Fruit fly (Drosophila melanogaster) whole organism, embryonic: ENCODE results near the gene MRG15.

Experiments
- Bgb ChIP-seq: fragments of 200-800 bp; sonication (Bioruptor generic); IDR thresholded peaks from 2 replicates; pipeline ENCODE4 v1.3.6; 2022; ENCODE audit warnings: missing biosample characterization, missing genetic modification characterization; ENCODE audit not compliant: partially characterized antibody
- CG10654 ChIP-seq: fragments of 200-800 bp; sonication (Bioruptor generic); optimal IDR thresholded peaks from 2 replicates; lab custom pipeline; 2016; ENCODE audit warnings: missing biosample characterization, missing genetic modification characterization
- CG10959 ChIP-seq: fragments of 200-800 bp; sonication (Bioruptor generic); IDR thresholded peaks from 2 replicates; pipeline ENCODE4 v1.3.6; 2022; ENCODE audit warnings: missing biosample characterization, missing genetic modification characterization
- CG11456 ChIP-seq: fragments of 200-800 bp; sonication (Bioruptor generic); IDR thresholded peaks from 3 replicates; pipeline ENCODE4 v1.3.6; 2022; ENCODE audit warnings: missing biosample characterization, missing genetic modification characterization
- CG12236 ChIP-seq: fragments of 200-800 bp; sonication (Bioruptor generic); optimal IDR thresholded peaks from 2 replicates; lab custom pipeline; 2016; ENCODE audit warnings: missing biosample characterization, missing genetic modification characterization
- CG14860 ChIP-seq: fragments of 200-800 bp; sonication (Bioruptor generic); IDR thresholded peaks from 3 replicates; pipeline ENCODE4 v1.3.6; 2022; ENCODE audit warnings: missing biosample characterization, missing genetic modification characterization; ENCODE audit not compliant: partially characterized antibody
- CG16863 ChIP-seq: fragments of 200-800 bp; sonication (Bioruptor generic); optimal IDR thresholded peaks from 3 replicates; lab custom pipeline; 2016; ENCODE audit warnings: missing biosample characterization, missing genetic modification characterization
- CG17359 ChIP-seq: fragments of 200-800 bp; sonication (Bioruptor generic); optimal IDR thresholded peaks from 3 replicates; lab custom pipeline; 2018; ENCODE audit warnings: missing biosample characterization, mild to moderate bottlenecking, missing genetic modification characterization, moderate library complexity
- CG3163 ChIP-seq: fragments of 200-800 bp; sonication (Bioruptor generic); optimal IDR thresholded peaks from 3 replicates; lab custom pipeline; 2016; ENCODE audit warnings: missing biosample characterization, missing genetic modification characterization
- CG3407 ChIP-seq: fragments of 200-800 bp; sonication (Bioruptor generic); optimal IDR thresholded peaks from 2 replicates; lab custom pipeline; 2018; ENCODE audit warnings: missing biosample characterization, mild to moderate bottlenecking, missing genetic modification characterization
- CG3847 ChIP-seq: fragments of 200-800 bp; sonication (Bioruptor generic); IDR thresholded peaks from 2 replicates; pipeline ENCODE4 v1.3.6; 2022; ENCODE audit warnings: missing biosample characterization, missing genetic modification characterization
- CG3995 ChIP-seq: fragments of 200-800 bp; sonication (Bioruptor generic); optimal IDR thresholded peaks from 3 replicates; lab custom pipeline; 2016; ENCODE audit warnings: missing biosample characterization, missing genetic modification characterization
- CG4360 ChIP-seq: fragments of 200-800 bp; sonication (Bioruptor generic); IDR thresholded peaks from 2 replicates; pipeline ENCODE4 v1.3.6; 2022; ENCODE audit warnings: missing biosample characterization, missing genetic modification characterization
- CG4617 ChIP-seq: fragments of 200-800 bp; sonication (Bioruptor generic); optimal IDR thresholded peaks from 3 replicates; lab custom pipeline; 2016; ENCODE audit warnings: missing biosample characterization, missing genetic modification characterization, borderline replicate concordance
- CG7357 ChIP-seq: fragments of 200-800 bp; sonication (Bioruptor generic); IDR thresholded peaks from 3 replicates; pipeline ENCODE4 v1.3.6; 2022; ENCODE audit warnings: missing biosample characterization, missing genetic modification characterization
- CG7928 ChIP-seq: fragments of 200-800 bp; sonication (Bioruptor generic); optimal IDR thresholded peaks from 2 replicates; lab custom pipeline; 2017; ENCODE audit warnings: missing biosample characterization, mild to moderate bottlenecking, missing genetic modification characterization
- CG8359 ChIP-seq: fragments of 200-800 bp; sonication (Bioruptor generic); optimal IDR thresholded peaks from 2 replicates; lab custom pipeline; 2017; ENCODE audit warnings: missing biosample characterization, mild to moderate bottlenecking, missing genetic modification characterization, borderline replicate concordance
- CHES-1-like ChIP-seq: fragments of 200-800 bp; sonication (Bioruptor generic); optimal IDR thresholded peaks from 2 replicates; lab custom pipeline; 2016; ENCODE audit warnings: missing biosample characterization, missing genetic modification characterization
- D19B ChIP-seq: fragments of 200-800 bp; sonication (Bioruptor generic); optimal IDR thresholded peaks from 2 replicates; lab custom pipeline; 2017; ENCODE audit warnings: missing biosample characterization, mild to moderate bottlenecking, missing genetic modification characterization
- Dfd ChIP-seq, 2 experiments: fragments of >200 bp; optimal IDR thresholded peaks; 2 replicates each; lab custom pipeline; 2017; ENCODE audit warnings: missing biosample characterization in 2 of 2, missing genetic modification characterization in 2 of 2
- Dp ChIP-seq: fragments of 200-800 bp; sonication (Bioruptor generic); optimal IDR thresholded peaks from 2 replicates; lab custom pipeline; 2018; ENCODE audit warnings: missing biosample characterization, mild to moderate bottlenecking, missing genetic modification characterization, moderate library complexity
- Fer1 ChIP-seq: fragments of 200-800 bp; sonication (Bioruptor generic); optimal IDR thresholded peaks from 2 replicates; lab custom pipeline; 2017; ENCODE audit warnings: missing biosample characterization, mild to moderate bottlenecking, missing genetic modification characterization
- Fer3 ChIP-seq: fragments of 200-800 bp; sonication (Bioruptor generic); optimal IDR thresholded peaks from 2 replicates; lab custom pipeline; 2018; ENCODE audit warnings: missing biosample characterization, mild to moderate bottlenecking, missing genetic modification characterization, moderate library complexity
- GATAe ChIP-seq: fragments of 200-800 bp; sonication (Bioruptor generic); conservative IDR thresholded peaks from 2 replicates; pipeline ENCODE4 v1.3.6; 2022; ENCODE audit warnings: missing biosample characterization, missing genetic modification characterization
- HHEX ChIP-seq: fragments of 200-800 bp; sonication (Bioruptor generic); optimal IDR thresholded peaks from 3 replicates; lab custom pipeline; 2017; ENCODE audit warnings: missing biosample characterization, mild to moderate bottlenecking, missing genetic modification characterization, missing genetic modification reagents
- Hmr ChIP-seq: fragments of 200-800 bp; sonication (Bioruptor generic); optimal IDR thresholded peaks from 3 replicates; lab custom pipeline; 2017; ENCODE audit warnings: mild to moderate bottlenecking, missing biosample characterization, missing genetic modification reagents, missing genetic modification characterization
- Hr39 ChIP-seq: fragments of >200 bp; optimal IDR thresholded peaks from 2 replicates; lab custom pipeline; 2017
- Trl ChIP-seq, 3 experiments: fragments of >200 bp in 2 of 3; fragments of 200-800 bp in 1 of 3; sonication (Bioruptor generic) in 1 of 3; optimal IDR thresholded peaks; 2 replicates in 1 of 3; 3 replicates in 2 of 3; lab custom pipeline; 2016 to 2017; ENCODE audit warnings: missing biosample characterization in 1 of 3, missing genetic modification characterization in 1 of 3
- Vsx1 ChIP-seq: fragments of 200-800 bp; sonication (Bioruptor generic); optimal IDR thresholded peaks from 2 replicates; lab custom pipeline; 2017; ENCODE audit warnings: missing biosample characterization, mild to moderate bottlenecking, missing genetic modification characterization, missing genetic modification reagents
- al ChIP-seq: fragments of 200-800 bp; sonication (Bioruptor generic); IDR thresholded peaks from 2 replicates; pipeline ENCODE4 v1.3.6; 2022; ENCODE audit warnings: missing biosample characterization, missing genetic modification characterization
- ato ChIP-seq: fragments of 200-800 bp; sonication (Bioruptor generic); IDR thresholded peaks from 2 replicates; pipeline ENCODE4 v1.3.6; 2022; ENCODE audit warnings: missing biosample characterization, missing genetic modification characterization; ENCODE audit not compliant: partially characterized antibody
- az2 ChIP-seq: fragments of 200-800 bp; sonication (Bioruptor generic); optimal IDR thresholded peaks from 3 replicates; lab custom pipeline; 2016; ENCODE audit warnings: missing biosample characterization, missing genetic modification characterization
- bowl ChIP-seq: fragments of 200-800 bp; sonication (Bioruptor generic); IDR thresholded peaks from 2 replicates; pipeline ENCODE4 v1.3.6; 2022; ENCODE audit warnings: missing biosample characterization, missing genetic modification characterization
- cato ChIP-seq: fragments of 200-800 bp; sonication (Bioruptor generic); optimal IDR thresholded peaks from 2 replicates; lab custom pipeline; 2016; ENCODE audit warnings: missing biosample characterization, missing genetic modification characterization, borderline replicate concordance
- da ChIP-seq: fragments of 200-800 bp; sonication (Bioruptor generic); optimal IDR thresholded peaks from 2 replicates; lab custom pipeline; 2016; ENCODE audit warnings: missing biosample characterization, missing genetic modification characterization
- danr ChIP-seq: fragments of 200-800 bp; sonication (Bioruptor generic); IDR thresholded peaks from 2 replicates; pipeline ENCODE4 v1.3.6; 2022; ENCODE audit warnings: missing biosample characterization, missing genetic modification characterization
- dpn ChIP-seq, 2 experiments: fragments of 200-800 bp; sonication (Bioruptor generic); optimal IDR thresholded peaks; 3 replicates each; lab custom pipeline; 2016; ENCODE audit warnings: missing biosample characterization in 2 of 2, missing genetic modification characterization in 2 of 2
- fu2 ChIP-seq: fragments of 200-800 bp; sonication (Bioruptor generic); optimal IDR thresholded peaks from 2 replicates; lab custom pipeline; 2016; ENCODE audit warnings: missing biosample characterization, missing genetic modification characterization
- gt ChIP-seq: fragments of 200-800 bp; sonication (Bioruptor generic); IDR thresholded peaks from 2 replicates; pipeline ENCODE4 v1.3.6; 2022; ENCODE audit warnings: missing biosample characterization, missing genetic modification characterization
- her ChIP-seq: fragments of 200-800 bp; sonication (Bioruptor generic); optimal IDR thresholded peaks from 2 replicates; lab custom pipeline; 2016; ENCODE audit warnings: missing biosample characterization, missing genetic modification characterization
- insv ChIP-seq, 2 experiments: fragments of 200-800 bp; sonication (Bioruptor generic); optimal IDR thresholded peaks; 3 replicates each; lab custom pipeline; 2016 to 2018; ENCODE audit warnings: missing biosample characterization in 2 of 2, missing genetic modification characterization in 2 of 2
- lilli ChIP-seq: fragments of 200-800 bp; sonication (Bioruptor generic); optimal IDR thresholded peaks from 3 replicates; lab custom pipeline; 2016; ENCODE audit warnings: missing biosample characterization, missing genetic modification characterization
- lov ChIP-seq, 2 experiments: fragments of 200-800 bp in 1 of 2; fragments of >200 bp in 1 of 2; sonication (Bioruptor generic) in 1 of 2; IDR thresholded peaks in 1 of 2; optimal IDR thresholded peaks in 1 of 2; 2 replicates in 1 of 2; 3 replicates in 1 of 2; pipeline versions ENCODE4 v1.3.6 to Lab custom; 2017 to 2022; ENCODE audit warnings: missing biosample characterization in 1 of 2, missing genetic modification characterization in 1 of 2
- mam ChIP-seq: fragments of 200-800 bp; sonication (Bioruptor generic); optimal IDR thresholded peaks from 3 replicates; lab custom pipeline; 2016; ENCODE audit warnings: missing biosample characterization, missing genetic modification characterization
- nerfin-2 ChIP-seq: fragments of 200-800 bp; sonication (Bioruptor generic); IDR thresholded peaks from 2 replicates; pipeline ENCODE4 v1.3.6; 2022; ENCODE audit warnings: missing biosample characterization, missing genetic modification characterization; ENCODE audit not compliant: partially characterized antibody
- sisA ChIP-seq: fragments of 200-800 bp; sonication (Bioruptor generic); IDR thresholded peaks from 2 replicates; pipeline ENCODE4 v1.3.6; 2022; ENCODE audit warnings: missing biosample characterization, missing genetic modification characterization
- stc ChIP-seq: fragments of 200-800 bp; sonication (Bioruptor generic); IDR thresholded peaks from 2 replicates; pipeline ENCODE4 v1.3.6; 2022; ENCODE audit warnings: missing biosample characterization, missing genetic modification characterization
- ttk ChIP-seq: fragments of 200-800 bp; sonication (Bioruptor generic); IDR thresholded peaks from 2 replicates; pipeline ENCODE4 v2.1.2; 2022; ENCODE audit warnings: missing biosample characterization, missing genetic modification characterization
- zen2 ChIP-seq: fragments of 200-800 bp; sonication (Bioruptor generic); IDR thresholded peaks from 3 replicates; pipeline ENCODE4 v1.3.6; 2022; ENCODE audit warnings: missing biosample characterization, missing genetic modification characterization; ENCODE audit not compliant: partially characterized antibody
- zf30C ChIP-seq: fragments of 200-800 bp; sonication (Bioruptor generic); optimal IDR thresholded peaks from 3 replicates; lab custom pipeline; 2018; ENCODE audit warnings: missing biosample characterization, mild to moderate bottlenecking, missing genetic modification characterization

MRG15 gene

dm6 chr3R:15265406-15266040 is 12.4 kb downstream of the MRG15 start, which contains the start of gene ATPsynO (continued):
- TF ChIP-seq az2 (no peak), CHES-1-like (GFP tag; lab: Kevin White, UChicago) (peak; percentile 17), mam (GFP tag; lab: Kevin White, UChicago) (peak; percentile 37), Dp (GFP tag; lab: Kevin White, UChicago) (peak; percentile 52), zen2 (GFP tag; lab: Robert Waterston, UW) (no peak), CG17359 (tag; lab: Kevin White, UChicago) (no peak), cato (GFP tag; lab: Kevin White, UChicago) (no peak), lov (optimal IDR thresholded peaks at IDR 0.05; lab: Kevin White, UChicago) (no peak), lov (GFP tag; IDR thresholded peaks at IDR 0.05; lab: Robert Waterston, UW) (no peak), her (no peak), CG8359 (no peak), ato (GFP tag; lab: Robert Waterston, UW) (no peak), zf30C (GFP tag; lab: Kevin White, UChicago) (no peak), sisA (GFP tag; lab: Robert Waterston, UW) (no peak), nerfin-2 (no peak), CG3407 (GFP tag; lab: Kevin White, UChicago) (no peak), GATAe (GFP tag; lab: Robert Waterston, UW) (no peak), CG7928 (GFP tag; lab: Kevin White, UChicago) (peak; percentile 99), CG10959 (no peak), CG3163 (GFP tag; lab: Kevin White, UChicago) (no peak), Hr39 (no peak), CG14860 (GFP tag; lab: Robert Waterston, UW) (no peak; the same call in 2 of the 3 replicates), Fer3 (tag; lab: Kevin White, UChicago) (peak; percentile 23), danr (GFP tag; lab: Robert Waterston, UW) (no peak), dpn (GFP tag; optimal IDR thresholded peaks at IDR 0.05; lab: Kevin White, UChicago) (peak in 1 of 2 experiments; percentile 32), lilli (peak; percentile 48), fu2 (no peak), gt (GFP tag; lab: Robert Waterston, UW) (no peak), stc (GFP tag; lab: Robert Waterston, UW) (no peak), CG12236 (GFP tag; lab: Kevin White, UChicago) (no peak), CG3995 (no peak), Trl (optimal IDR thresholded peaks at IDR 0.05; lab: Kevin White, UChicago) (no peak), Trl (GFP tag; optimal IDR thresholded peaks at IDR 0.05; lab: Kevin White, UChicago) (no peak), Dfd (GFP tag; optimal IDR thresholded peaks at IDR 0.05; lab: Kevin White, UChicago) (no peak), Vsx1 (GFP tag; lab: Kevin White, UChicago) (no peak), D19B (no peak), CG16863 (no peak), CG4360 (GFP tag; lab: Robert Waterston, UW) (no peak), insv (GFP tag; optimal IDR thresholded peaks at IDR 0.05; lab: Kevin White, UChicago) (no peak), da (GFP tag; lab: Kevin White, UChicago) (no peak), CG11456 (GFP tag; lab: Robert Waterston, UW) (no peak), ttk (GFP tag; lab: Robert Waterston, UW) (no peak), Hmr (GFP tag; lab: Kevin White, UChicago) (no peak), CG7357 (GFP tag; lab: Robert Waterston, UW) (no peak), HHEX (no peak), CG10654 (GFP tag; lab: Kevin White, UChicago) (no peak), Fer1 (GFP tag; lab: Kevin White, UChicago) (peak; percentile 27), CG3847 (GFP tag; lab: Robert Waterston, UW) (peak; percentile 17; the same call in 1 of the 2 replicates), Bgb (GFP tag; lab: Robert Waterston, UW) (no peak), bowl (GFP tag; lab: Robert Waterston, UW) (no peak), CG4617 (GFP tag; lab: Kevin White, UChicago) (peak; percentile 69), al (no peak)
